Fruit fly (Drosophila melanogaster) whole organism, embryonic: ENCODE measurements around the gene BthD.

Source experiments
- Awh ChIP-seq: fragments of 200-800 bp; sonication (Bioruptor generic); IDR thresholded peaks from 2 replicates; pipeline ENCODE4, ENCODE4 v1.3.6; 2022; ENCODE audit warnings: missing biosample characterization, missing genetic modification characterization
- CG12104 ChIP-seq: fragments of 200-800 bp; sonication (Bioruptor generic); optimal IDR thresholded peaks from 3 replicates; lab custom pipeline; 2016; ENCODE audit warnings: missing biosample characterization, missing genetic modification characterization
- CG12219 ChIP-seq: fragments of 200-800 bp; sonication (Bioruptor generic); optimal IDR thresholded peaks from 3 replicates; lab custom pipeline; 2018; ENCODE audit warnings: missing biosample characterization, mild to moderate bottlenecking, missing genetic modification characterization
- CG12769 ChIP-seq: fragments of 200-800 bp; sonication (Bioruptor generic); optimal IDR thresholded peaks from 2 replicates; lab custom pipeline; 2019; ENCODE audit warnings: missing biosample characterization, mild to moderate bottlenecking, missing genetic modification characterization, moderate library complexity
- CG13287 ChIP-seq: fragments of 200-800 bp; sonication (Bioruptor generic); IDR thresholded peaks from 2 replicates; pipeline ENCODE4 v1.3.6; 2022; ENCODE audit warnings: missing biosample characterization, missing genetic modification characterization; ENCODE audit not compliant: partially characterized antibody
- CG14050 ChIP-seq: fragments of 200-800 bp; sonication (Bioruptor generic); IDR thresholded peaks from 3 replicates; pipeline ENCODE4 v1.3.6; 2022; ENCODE audit warnings: missing biosample characterization, missing genetic modification characterization
- CG17361 ChIP-seq: fragments of 200-800 bp; sonication (Bioruptor generic); IDR thresholded peaks from 3 replicates; pipeline ENCODE4 v1.3.6; 2022; ENCODE audit warnings: missing biosample characterization, missing genetic modification characterization
- CG1832 ChIP-seq: fragments of 200-800 bp; sonication (Bioruptor generic); optimal IDR thresholded peaks from 2 replicates; lab custom pipeline; 2017; ENCODE audit warnings: missing biosample characterization, mild to moderate bottlenecking, missing genetic modification characterization, inconsistent platforms
- CG2678 ChIP-seq: fragments of 200-800 bp; sonication (Bioruptor generic); optimal IDR thresholded peaks from 3 replicates; lab custom pipeline; 2019; ENCODE audit warnings: missing biosample characterization, mild to moderate bottlenecking, missing genetic modification characterization, moderate library complexity
- CG31224 ChIP-seq: fragments of 200-800 bp; sonication (Bioruptor generic); IDR thresholded peaks from 2 replicates; pipeline ENCODE4 v1.3.6; 2022; ENCODE audit warnings: missing biosample characterization, missing genetic modification characterization
- CG5245 ChIP-seq: fragments of 200-800 bp; sonication (Bioruptor generic); optimal IDR thresholded peaks from 3 replicates; lab custom pipeline; 2016; ENCODE audit warnings: missing biosample characterization, missing genetic modification characterization
- CG7357 ChIP-seq: fragments of 200-800 bp; sonication (Bioruptor generic); IDR thresholded peaks from 3 replicates; pipeline ENCODE4 v1.3.6; 2022; ENCODE audit warnings: missing biosample characterization, missing genetic modification characterization
- CG8290 ChIP-seq, 3 experiments: fragments of 200-800 bp; sonication (Bioruptor generic); optimal IDR thresholded peaks; 2 replicates each; lab custom pipeline; 2016 to 2019; ENCODE audit warnings: missing biosample characterization in 3 of 3, missing genetic modification characterization in 3 of 3, mild to moderate bottlenecking in 2 of 3, moderate library complexity in 1 of 3
- CG8944 ChIP-seq: fragments of 200-800 bp; sonication (Bioruptor generic); optimal IDR thresholded peaks from 3 replicates; lab custom pipeline; 2016; ENCODE audit warnings: missing biosample characterization, missing genetic modification characterization
- CG9797 ChIP-seq: fragments of 200-800 bp; sonication (Bioruptor generic); optimal IDR thresholded peaks from 3 replicates; lab custom pipeline; 2018; ENCODE audit warnings: missing biosample characterization, mild to moderate bottlenecking, missing genetic modification characterization
- Chrac-16 ChIP-seq: fragments of 200-800 bp; sonication (Bioruptor generic); optimal IDR thresholded peaks from 3 replicates; lab custom pipeline; 2016; ENCODE audit warnings: missing biosample characterization, missing genetic modification characterization
- CoRest ChIP-seq: fragments of 200-800 bp; sonication (Bioruptor generic); optimal IDR thresholded peaks from 3 replicates; lab custom pipeline; 2018; ENCODE audit warnings: missing biosample characterization, mild to moderate bottlenecking, missing genetic modification characterization, moderate library complexity
- HLH3B ChIP-seq: fragments of 200-800 bp; sonication (Bioruptor generic); IDR thresholded peaks from 2 replicates; pipeline ENCODE4 v1.3.6; 2022; ENCODE audit warnings: missing biosample characterization, missing genetic modification characterization
- Hsf ChIP-seq: fragments of 200-800 bp; sonication (Bioruptor generic); optimal IDR thresholded peaks from 3 replicates; lab custom pipeline; 2016; ENCODE audit warnings: missing biosample characterization, missing genetic modification characterization
- Mad ChIP-seq: fragments of 200-800 bp; sonication (Bioruptor generic); optimal IDR thresholded peaks from 2 replicates; lab custom pipeline; 2016; ENCODE audit warnings: missing biosample characterization, missing genetic modification characterization
- Mrtf ChIP-seq: fragments of 200-800 bp; sonication (Bioruptor generic); IDR thresholded peaks from 3 replicates; pipeline ENCODE4 v1.3.6; 2022; ENCODE audit warnings: missing biosample characterization, missing genetic modification characterization
- Oaz ChIP-seq: fragments of 200-800 bp; sonication (Bioruptor generic); IDR thresholded peaks from 2 replicates; pipeline ENCODE4 v1.3.6; 2022; ENCODE audit warnings: missing biosample characterization, missing genetic modification characterization
- Ravus ChIP-seq: fragments of 200-800 bp; sonication (Bioruptor generic); IDR thresholded peaks from 2 replicates; pipeline ENCODE4 v1.3.6; 2022; ENCODE audit warnings: missing biosample characterization, missing genetic modification characterization
- Six4 ChIP-seq: fragments of 200-800 bp; sonication (Bioruptor generic); optimal IDR thresholded peaks from 2 replicates; lab custom pipeline; 2016; ENCODE audit warnings: missing biosample characterization, missing genetic modification characterization
- Sry-δ ChIP-seq: fragments of 200-800 bp; sonication (Bioruptor generic); optimal IDR thresholded peaks from 2 replicates; lab custom pipeline; 2016; ENCODE audit warnings: missing biosample characterization, missing genetic modification characterization
- Tbp ChIP-seq: fragments of >200 bp; optimal IDR thresholded peaks from 2 replicates; lab custom pipeline; 2018; ENCODE audit warnings: missing biosample characterization, missing genetic modification characterization
- ac ChIP-seq: fragments of 200-800 bp; sonication (Bioruptor generic); optimal IDR thresholded peaks from 3 replicates; lab custom pipeline; 2017; ENCODE audit warnings: missing biosample characterization, mild to moderate bottlenecking, missing genetic modification characterization
- amos ChIP-seq: fragments of 200-800 bp; sonication (Bioruptor generic); IDR thresholded peaks from 2 replicates; pipeline ENCODE4 v1.3.6; 2022; ENCODE audit warnings: missing biosample characterization, missing genetic modification characterization; ENCODE audit not compliant: partially characterized antibody
- az2 ChIP-seq: fragments of 200-800 bp; sonication (Bioruptor generic); optimal IDR thresholded peaks from 3 replicates; lab custom pipeline; 2016; ENCODE audit warnings: missing biosample characterization, missing genetic modification characterization
- croc ChIP-seq: fragments of 200-800 bp; sonication (Bioruptor generic); conservative IDR thresholded peaks from 3 replicates; pipeline ENCODE4 v1.3.6; 2022; ENCODE audit warnings: missing biosample characterization, missing genetic modification characterization
- crp ChIP-seq, 2 experiments: fragments of 200-800 bp; sonication (Bioruptor generic); optimal IDR thresholded peaks; 2 replicates in 1 of 2; 3 replicates in 1 of 2; lab custom pipeline; 2017; ENCODE audit warnings: missing biosample characterization in 2 of 2, missing genetic modification characterization in 2 of 2, mild to moderate bottlenecking in 1 of 2, moderate library complexity in 1 of 2
- cwo ChIP-seq: fragments of 200-800 bp; sonication (Bioruptor generic); optimal IDR thresholded peaks from 3 replicates; lab custom pipeline; 2017; ENCODE audit warnings: missing biosample characterization, missing genetic modification characterization, mild to moderate bottlenecking, moderate library complexity, missing genetic modification reagents
- dimm ChIP-seq: fragments of 200-800 bp; sonication (Bioruptor generic); IDR thresholded peaks from 2 replicates; pipeline ENCODE4 v1.3.6; 2022; ENCODE audit warnings: missing biosample characterization, missing genetic modification characterization
- disco-r ChIP-seq: fragments of 200-800 bp; sonication (Bioruptor generic); optimal IDR thresholded peaks from 2 replicates; lab custom pipeline; 2016; ENCODE audit warnings: missing biosample characterization, missing genetic modification characterization
- dpn ChIP-seq, 2 experiments: fragments of 200-800 bp; sonication (Bioruptor generic); optimal IDR thresholded peaks; 3 replicates each; lab custom pipeline; 2016; ENCODE audit warnings: missing biosample characterization in 2 of 2, missing genetic modification characterization in 2 of 2
- gce ChIP-seq: fragments of 200-800 bp; sonication (Bioruptor generic); IDR thresholded peaks from 3 replicates; pipeline ENCODE4 v1.3.6; 2022; ENCODE audit warnings: missing biosample characterization, missing genetic modification characterization
- gsb-n ChIP-seq: fragments of 200-800 bp; sonication (Bioruptor generic); optimal IDR thresholded peaks from 3 replicates; lab custom pipeline; 2018; ENCODE audit warnings: missing biosample characterization, mild to moderate bottlenecking, missing genetic modification characterization
- kni ChIP-seq: fragments of 200-800 bp; sonication (Bioruptor generic); optimal IDR thresholded peaks from 3 replicates; lab custom pipeline; 2017; ENCODE audit warnings: mild to moderate bottlenecking, missing biosample characterization, missing genetic modification reagents, missing genetic modification characterization
- onecut ChIP-seq: fragments of 200-800 bp; sonication (Bioruptor generic); IDR thresholded peaks from 2 replicates; pipeline ENCODE4 v1.3.6; 2022; ENCODE audit warnings: missing biosample characterization, missing genetic modification characterization
- pb ChIP-seq: fragments of 200-800 bp; sonication (Bioruptor generic); optimal IDR thresholded peaks from 3 replicates; lab custom pipeline; 2016; ENCODE audit warnings: missing biosample characterization, missing genetic modification characterization
- pfk ChIP-seq: fragments of 200-800 bp; sonication (Bioruptor generic); optimal IDR thresholded peaks from 2 replicates; lab custom pipeline; 2018; ENCODE audit warnings: missing biosample characterization, mild to moderate bottlenecking, missing genetic modification characterization, moderate library complexity
- pho ChIP-seq: fragments of 200-800 bp; sonication (Bioruptor generic); optimal IDR thresholded peaks from 2 replicates; lab custom pipeline; 2016; ENCODE audit warnings: missing biosample characterization, missing genetic modification characterization
- pros ChIP-seq: fragments of 200-800 bp; sonication (Bioruptor generic); optimal IDR thresholded peaks from 3 replicates; lab custom pipeline; 2019; ENCODE audit warnings: missing biosample characterization, mild to moderate bottlenecking, missing genetic modification characterization, moderate library complexity
- schlank ChIP-seq: fragments of 200-800 bp; sonication (Bioruptor generic); optimal IDR thresholded peaks from 2 replicates; lab custom pipeline; 2018; ENCODE audit warnings: missing biosample characterization, mild to moderate bottlenecking, missing genetic modification characterization
- sens ChIP-seq: fragments of 200-800 bp; sonication (Bioruptor generic); peaks from one replicate; lab custom pipeline; 2016; ENCODE audit warnings: missing biosample characterization, missing genetic modification characterization
- sug ChIP-seq: fragments of 200-800 bp; optimal IDR thresholded peaks from 2 replicates; lab custom pipeline; 2019; ENCODE audit warnings: missing biosample characterization, mild to moderate bottlenecking, missing genetic modification characterization, moderate library complexity
- tio ChIP-seq: fragments of 200-800 bp; sonication (Bioruptor generic); optimal IDR thresholded peaks from 2 replicates; lab custom pipeline; 2017; ENCODE audit warnings: missing biosample characterization, missing genetic modification characterization, inconsistent platforms
- tna ChIP-seq: fragments of 200-800 bp; sonication (Bioruptor generic); IDR thresholded peaks from 2 replicates; pipeline ENCODE4 v1.3.6; 2022; ENCODE audit warnings: missing biosample characterization, missing genetic modification characterization; ENCODE audit not compliant: partially characterized antibody
- vnd ChIP-seq: fragments of 200-800 bp; sonication (Bioruptor generic); IDR thresholded peaks from 3 replicates; pipeline ENCODE4 v1.3.6; 2022; ENCODE audit warnings: missing biosample characterization, missing genetic modification characterization; ENCODE audit not compliant: partially characterized antibody
- z ChIP-seq: fragments of 200-800 bp; sonication (Bioruptor generic); IDR thresholded peaks from 3 replicates; pipeline ENCODE4 v1.3.6; 2022; ENCODE audit warnings: missing biosample characterization, missing genetic modification characterization
- zf30C ChIP-seq: fragments of 200-800 bp; sonication (Bioruptor generic); optimal IDR thresholded peaks from 3 replicates; lab custom pipeline; 2018; ENCODE audit warnings: missing biosample characterization, mild to moderate bottlenecking, missing genetic modification characterization

The BthD gene

DNA sequence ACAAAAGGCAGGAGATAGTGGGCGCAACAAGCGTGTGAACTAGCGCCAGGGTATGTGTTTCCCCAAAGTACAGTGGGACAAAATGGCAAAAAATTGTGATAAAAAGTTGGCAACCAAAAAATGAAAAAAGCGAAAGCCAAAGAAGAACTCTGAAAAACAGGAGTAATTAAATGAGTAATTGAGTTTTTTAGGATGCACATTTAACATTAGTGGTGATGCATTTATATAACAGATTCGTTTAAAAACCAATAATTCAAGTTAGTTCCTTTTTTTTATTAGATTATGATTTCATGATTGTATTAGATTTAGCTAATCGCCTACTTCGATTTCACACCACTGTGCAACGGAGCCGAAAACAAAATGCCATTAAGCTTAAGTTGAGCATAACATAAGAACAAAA, 39.5 kb upstream of the BthD start:
- TF ChIP-seq pb (peak; percentile 26), Hsf (GFP tag; lab: Kevin White, UChicago) (peak; percentile 59), amos (GFP tag; lab: Robert Waterston, UW) (no peak), dpn (GFP tag; optimal IDR thresholded peaks at IDR 0.05; lab: Kevin White, UChicago) (peak; percentile 58 to 60), Six4 (GFP tag; lab: Kevin White, UChicago) (peak; percentile 34), CG12104 (GFP tag; lab: Kevin White, UChicago) (peak; percentile 9), Ravus (GFP tag; lab: Robert Waterston, UW) (no peak), onecut (GFP tag; lab: Robert Waterston, UW) (peak; percentile 20; the same call in 1 of the 2 replicates), pho (GFP tag; lab: Kevin White, UChicago) (peak; percentile 27), CG17361 (GFP tag; lab: Robert Waterston, UW) (peak; percentile 78), disco-r (GFP tag; lab: Kevin White, UChicago) (no peak), crp (GFP tag; optimal IDR thresholded peaks at IDR 0.05; lab: Kevin White, UChicago) (no peak), pros (GFP tag; lab: Kevin White, UChicago) (no peak), Mrtf (GFP tag; lab: Robert Waterston, UW) (no peak), Oaz (GFP tag; lab: Robert Waterston, UW) (no peak), tna (GFP tag; lab: Robert Waterston, UW) (no peak), Awh (GFP tag; lab: Robert Waterston, UW) (peak; percentile 11; the same call in 1 of the 2 replicates), CG12219 (GFP tag; lab: Kevin White, UChicago) (peak; percentile 24), CG9797 (GFP tag; lab: Kevin White, UChicago) (no peak), zf30C (no peak), gce (GFP tag; lab: Robert Waterston, UW) (no peak), gsb-n (tag; lab: Kevin White, UChicago) (peak; percentile 37), z (GFP tag; lab: Robert Waterston, UW) (no peak), Chrac-16 (GFP tag; lab: Kevin White, UChicago) (peak; percentile 33), sens (GFP tag; lab: Kevin White, UChicago) (peak; percentile 95), dimm (GFP tag; lab: Robert Waterston, UW) (no peak), cwo (GFP tag; lab: Kevin White, UChicago) (peak; percentile 24), CG12769 (tag; lab: Kevin White, UChicago) (no peak), CG1832 (no peak), ac (GFP tag; lab: Kevin White, UChicago) (no peak), kni (GFP tag; lab: Kevin White, UChicago) (no peak), pfk (no peak), HLH3B (GFP tag; lab: Robert Waterston, UW) (0 out of 2 replicates have a peak, but pooled peaks have one; percentile 27), schlank (no peak), Sry-δ (GFP tag; lab: Kevin White, UChicago) (peak; percentile 6), Tbp (GFP tag; lab: Kevin White, UChicago) (no peak), CG8290 (GFP tag; optimal IDR thresholded peaks at IDR 0.05; lab: Kevin White, UChicago) (no peak), CG8290 (tag; optimal IDR thresholded peaks at IDR 0.05; lab: Kevin White, UChicago) (no peak), vnd (no peak), CG2678 (tag; lab: Kevin White, UChicago) (peak; percentile 75), CoRest (tag; lab: Kevin White, UChicago) (peak; percentile 64), CG13287 (GFP tag; lab: Robert Waterston, UW) (no peak), Mad (GFP tag; lab: Kevin White, UChicago) (no peak), az2 (GFP tag; lab: Kevin White, UChicago) (peak; percentile 61), CG5245 (peak; percentile 43), CG14050 (no peak), sug (tag; lab: Kevin White, UChicago) (no peak), CG31224 (GFP tag; lab: Robert Waterston, UW) (0 out of 2 replicates have a peak, but pooled peaks have one; percentile 15), CG7357 (GFP tag; lab: Robert Waterston, UW) (peak; percentile 47; the same call in 1 of the 3 replicates), croc (peak; percentile 20; the same call in 1 of the 3 replicates), tio (GFP tag; lab: Kevin White, UChicago) (peak; percentile 60), CG8944 (GFP tag; lab: Kevin White, UChicago) (peak; percentile 57)
